Worm (Caenorhabditis elegans) whole organism, young adult: Measurements from ENCODE around the gene F40F8.3.
A peak's percentile ranks its signal among the peaks of the same experiment; 100 is the strongest.

ENCODE experiments used
- B0035.1 ChIP-seq: sonication (generic microtip); optimal IDR thresholded peaks from 2 replicates; lab custom pipeline; 2016; ENCODE audit warnings: missing genetic modification characterization, mild to moderate bottlenecking, missing compliant biosample characterization, missing genotype, missing genetic modification reagents
- C06A6.2 ChIP-seq: fragments of 200-800 bp; sonication (Bioruptor generic); conservative IDR thresholded peaks from 2 replicates; pipeline ENCODE4 v1.3.6; 2022; ENCODE audit warnings: missing genetic modification characterization, missing compliant biosample characterization
- C17E4.6 ChIP-seq: fragments of 200-800 bp; sonication (Bioruptor generic); IDR thresholded peaks from 2 replicates; pipeline ENCODE4 v1.3.6; 2022; ENCODE audit warnings: missing genetic modification reagents, missing genetic modification characterization, missing compliant biosample characterization
- F22D6.2 ChIP-seq: sonication (generic microtip); optimal IDR thresholded peaks from 2 replicates; lab custom pipeline; 2016; ENCODE audit warnings: mild to moderate bottlenecking, missing genetic modification characterization, missing compliant biosample characterization
- F23B12.7 ChIP-seq: sonication (generic microtip); optimal IDR thresholded peaks from 2 replicates; lab custom pipeline; 2017; ENCODE audit warnings: missing genetic modification characterization, mild to moderate bottlenecking, missing compliant biosample characterization, antibody characterized with exemption, moderate library complexity; ENCODE audit not compliant: insufficient read depth
- F37B4.10 ChIP-seq: fragments of 200-800 bp; sonication (Bioruptor generic); IDR thresholded peaks from 2 replicates; pipeline ENCODE4 v1.3.6; 2022; ENCODE audit warnings: missing genetic modification characterization, missing compliant biosample characterization
- F49E8.2 ChIP-seq: sonication (generic microtip); optimal IDR thresholded peaks from 3 replicates; lab custom pipeline; 2017; ENCODE audit warnings: missing genetic modification characterization, mild to moderate bottlenecking, missing compliant biosample characterization, antibody characterized with exemption, moderate library complexity; ENCODE audit not compliant: insufficient read depth
- F55B11.4 ChIP-seq: sonication (generic microtip); optimal IDR thresholded peaks from 2 replicates; lab custom pipeline; 2016; ENCODE audit warnings: missing compliant biosample characterization, missing genetic modification characterization, borderline replicate concordance; ENCODE audit not compliant: insufficient read depth
- Y67H2A.10 ChIP-seq: fragments of 200-800 bp; sonication (Bioruptor generic); conservative IDR thresholded peaks from 2 replicates; pipeline ENCODE4 v1.3.6; 2022; ENCODE audit warnings: missing genetic modification reagents, missing genetic modification characterization, missing compliant biosample characterization
- ama-1 ChIP-seq, 3 experiments: fragments of 150-350 bp in 1 of 3; sonication (generic microtip) in 2 of 3; optimal IDR thresholded peaks; 2 replicates each; lab custom pipeline; 2014 to 2018; ENCODE audit warnings: missing biosample characterization in 2 of 3, missing genetic modification characterization in 2 of 3, missing genetic modification reagents in 2 of 3
- atf-7 ChIP-seq: sonication (generic microtip); optimal IDR thresholded peaks from 2 replicates; lab custom pipeline; 2017; ENCODE audit warnings: mild to moderate bottlenecking, missing genetic modification characterization, missing compliant biosample characterization
- athp-1 ChIP-seq: sonication (generic microtip); optimal IDR thresholded peaks from 2 replicates; lab custom pipeline; 2017; ENCODE audit warnings: mild to moderate bottlenecking, missing genetic modification characterization, missing compliant biosample characterization
- attf-3 ChIP-seq: fragments of 200-800 bp; sonication (Bioruptor generic); conservative IDR thresholded peaks from 2 replicates; pipeline ENCODE4 v1.3.6; 2022; ENCODE audit warnings: missing genetic modification reagents, missing genetic modification characterization, missing compliant biosample characterization
- bed-1 ChIP-seq: fragments of 200-800 bp; sonication (Bioruptor generic); IDR thresholded peaks from 2 replicates; pipeline ENCODE4 v1.3.6; 2022; ENCODE audit warnings: missing genetic modification reagents, missing genetic modification characterization, missing compliant biosample characterization
- cebp-1 ChIP-seq, 2 experiments: fragments of 200-800 bp in 1 of 2; sonication (Bioruptor generic) in 1 of 2; sonication (generic microtip) in 1 of 2; IDR thresholded peaks in 1 of 2; optimal IDR thresholded peaks in 1 of 2; 2 replicates each; pipeline versions ENCODE4 v1.3.6 to Lab custom; 2017 to 2022; ENCODE audit warnings: missing compliant biosample characterization in 2 of 2, missing genetic modification characterization in 2 of 2, mild to moderate bottlenecking in 1 of 2, missing genetic modification reagents in 1 of 2, moderate library complexity in 1 of 2
- ceh-40 ChIP-seq: fragments of 200-800 bp; sonication (Bioruptor generic); IDR thresholded peaks from 2 replicates; pipeline ENCODE4 v1.3.6; 2022; ENCODE audit warnings: missing genetic modification characterization, missing compliant biosample characterization
- dpl-1 ChIP-seq: fragments of 150-350 bp; optimal IDR thresholded peaks from 2 replicates; lab custom pipeline; 2014; ENCODE audit warnings: missing biosample characterization, missing genetic modification reagents, missing genetic modification characterization
- ekl-4 ChIP-seq: fragments of 200-800 bp; sonication (Bioruptor generic); IDR thresholded peaks from 2 replicates; pipeline ENCODE4 v1.3.6; 2022; ENCODE audit warnings: missing genetic modification reagents, missing genetic modification characterization, missing compliant biosample characterization
- ets-4 ChIP-seq: fragments of 200-800 bp; sonication (Bioruptor generic); optimal IDR thresholded peaks from 2 replicates; lab custom pipeline; 2018; ENCODE audit warnings: mild to moderate bottlenecking, missing genetic modification characterization, missing compliant biosample characterization
- gei-17 ChIP-seq: fragments of 200-800 bp; sonication (Bioruptor generic); optimal IDR thresholded peaks from 2 replicates; lab custom pipeline; 2018; ENCODE audit warnings: mild to moderate bottlenecking, missing genetic modification characterization, missing compliant biosample characterization
- hlh-26 ChIP-seq: fragments of 200-800 bp; sonication (Bioruptor generic); conservative IDR thresholded peaks from 2 replicates; pipeline ENCODE4 v1.3.6; 2022; ENCODE audit warnings: missing genetic modification reagents, missing genetic modification characterization, missing compliant biosample characterization
- hrde-1 ChIP-seq: sonication (generic microtip); optimal IDR thresholded peaks from 2 replicates; lab custom pipeline; 2016; ENCODE audit warnings: missing genetic modification characterization, mild to moderate bottlenecking, missing compliant biosample characterization, moderate library complexity, missing genotype, missing genetic modification reagents, borderline replicate concordance
- lin-35 ChIP-seq, 3 experiments: fragments of 150-350 bp in 2 of 3; sonication (generic microtip) in 1 of 3; optimal IDR thresholded peaks; 2 replicates each; lab custom pipeline; 2014 to 2018; ENCODE audit warnings: missing biosample characterization in 3 of 3, missing genetic modification characterization in 3 of 3, missing genetic modification reagents in 3 of 3
- lin-40 ChIP-seq: sonication (generic microtip); optimal IDR thresholded peaks from 2 replicates; lab custom pipeline; 2016; ENCODE audit warnings: missing genetic modification characterization, mild to moderate bottlenecking, missing compliant biosample characterization, missing genotype, missing genetic modification reagents
- lir-1 ChIP-seq: fragments of 200-800 bp; sonication (Bioruptor generic); conservative IDR thresholded peaks from 2 replicates; pipeline ENCODE4 v1.3.6; 2022; ENCODE audit warnings: missing genetic modification reagents, missing genetic modification characterization, missing compliant biosample characterization
- lsl-1 ChIP-seq: fragments of 200-800 bp; sonication (Bioruptor generic); optimal IDR thresholded peaks from 2 replicates; lab custom pipeline; 2018; ENCODE audit warnings: mild to moderate bottlenecking, missing genetic modification characterization, moderate library complexity, missing compliant biosample characterization
- madf-6 ChIP-seq: fragments of 200-800 bp; sonication (Bioruptor generic); IDR thresholded peaks from 2 replicates; pipeline ENCODE4 v1.3.6; 2022; ENCODE audit warnings: missing genetic modification reagents, missing genetic modification characterization, missing compliant biosample characterization
- mcd-1 ChIP-seq: fragments of 200-800 bp; sonication (Bioruptor generic); IDR thresholded peaks from 2 replicates; pipeline ENCODE4 v1.3.6; 2022; ENCODE audit warnings: missing genetic modification reagents, missing genetic modification characterization, missing compliant biosample characterization
- nfya-1 ChIP-seq: sonication (generic microtip); optimal IDR thresholded peaks from 2 replicates; lab custom pipeline; 2017; ENCODE audit warnings: antibody characterized with exemption, missing compliant biosample characterization, missing genetic modification characterization, borderline replicate concordance; ENCODE audit not compliant: insufficient read depth
- nfyb-1 ChIP-seq: fragments of 200-800 bp; sonication (Bioruptor generic); IDR thresholded peaks from 2 replicates; pipeline ENCODE4 v1.3.6; 2022; ENCODE audit warnings: missing genetic modification reagents, missing genetic modification characterization, missing compliant biosample characterization
- nhr-90 ChIP-seq: sonication (generic microtip); optimal IDR thresholded peaks from 2 replicates; lab custom pipeline; 2016; ENCODE audit warnings: missing genotype, mild to moderate bottlenecking, missing genetic modification characterization, missing compliant biosample characterization
- rec-8 ChIP-seq, 2 experiments: sonication (generic microtip); optimal IDR thresholded peaks; 2 replicates each; lab custom pipeline; 2016; ENCODE audit warnings: mild to moderate bottlenecking in 2 of 2, missing genetic modification characterization in 2 of 2, missing genetic modification reagents in 2 of 2, missing genotype in 2 of 2, missing biosample characterization in 1 of 2, missing compliant biosample characterization in 1 of 2, moderate library complexity in 1 of 2
- snpc-1.1 ChIP-seq: sonication (generic microtip); optimal IDR thresholded peaks from 2 replicates; lab custom pipeline; 2017; ENCODE audit warnings: missing genetic modification characterization, mild to moderate bottlenecking, missing compliant biosample characterization, antibody characterized with exemption, moderate library complexity, missing genotype, missing genetic modification reagents; ENCODE audit not compliant: insufficient read depth
- snpc-1.3 ChIP-seq: sonication (generic microtip); optimal IDR thresholded peaks from 2 replicates; lab custom pipeline; 2017; ENCODE audit warnings: missing genetic modification characterization, mild to moderate bottlenecking, missing compliant biosample characterization, antibody characterized with exemption, moderate library complexity, missing genotype, missing genetic modification reagents; ENCODE audit not compliant: insufficient read depth
- snpc-3.4 ChIP-seq: sonication (generic microtip); optimal IDR thresholded peaks from 2 replicates; lab custom pipeline; 2017; ENCODE audit warnings: missing genetic modification characterization, mild to moderate bottlenecking, missing compliant biosample characterization, antibody characterized with exemption, moderate library complexity, missing genotype, missing genetic modification reagents
- snpc-4 ChIP-seq, 5 experiments: fragments of 150-350 bp in 1 of 5; sonication (generic microtip) in 4 of 5; optimal IDR thresholded peaks; 2 replicates each; lab custom pipeline; 2014 to 2018; ENCODE audit warnings: missing genetic modification characterization in 5 of 5, missing biosample characterization in 3 of 5, antibody characterized with exemption in 2 of 5, mild to moderate bottlenecking in 2 of 5, missing compliant biosample characterization in 2 of 5, missing genotype in 2 of 5, moderate library complexity in 2 of 5, missing genetic modification reagents in 1 of 5
- tbx-9 ChIP-seq: sonication (generic microtip); optimal IDR thresholded peaks from 2 replicates; lab custom pipeline; 2016; ENCODE audit warnings: borderline replicate concordance, missing genetic modification characterization, inconsistent platforms, missing compliant biosample characterization
- unc-130 ChIP-seq: sonication (generic microtip); optimal IDR thresholded peaks from 2 replicates; lab custom pipeline; 2016; ENCODE audit warnings: missing genetic modification reagents, missing genetic modification characterization, missing compliant biosample characterization
- unc-62 ChIP-seq: fragments of 150-350 bp; optimal IDR thresholded peaks from 2 replicates; lab custom pipeline; 2014; ENCODE audit warnings: missing biosample characterization, missing genetic modification reagents, missing genetic modification characterization
- zim-3 ChIP-seq: sonication (generic microtip); optimal IDR thresholded peaks from 2 replicates; lab custom pipeline; 2017; ENCODE audit warnings: mild to moderate bottlenecking, missing genetic modification characterization, moderate library complexity, missing compliant biosample characterization
- ztf-22 ChIP-seq: fragments of 200-800 bp; sonication (Bioruptor generic); optimal IDR thresholded peaks from 2 replicates; lab custom pipeline; 2018; ENCODE audit warnings: mild to moderate bottlenecking, missing genetic modification characterization, moderate library complexity, missing compliant biosample characterization
- ztf-3 ChIP-seq: fragments of 200-800 bp; sonication (Bioruptor generic); optimal IDR thresholded peaks from 2 replicates; lab custom pipeline; 2018; ENCODE audit warnings: mild to moderate bottlenecking, missing genetic modification characterization, missing compliant biosample characterization
- ztf-6 ChIP-seq: fragments of 200-800 bp; sonication (Bioruptor generic); IDR thresholded peaks from 2 replicates; pipeline ENCODE4 v1.3.6; 2022; ENCODE audit warnings: missing genetic modification reagents, missing genetic modification characterization, missing compliant biosample characterization

Gene F40F8.3

ce11 chrII:11103052-11103451 lies 26.0 kb upstream of the F40F8.3 start (continued):
- TF ChIP-seq atf-7 (tag; lab: Kevin White, UChicago) (no peak), F37B4.10 (GFP tag; lab: Robert Waterston, UW) (no peak), F55B11.4 (tag; lab: Kevin White, UChicago) (no peak), ekl-4 (GFP tag; lab: Robert Waterston, UW) (no peak), F22D6.2 (no peak), ceh-40 (GFP tag; lab: Robert Waterston, UW) (no peak), lin-35 (GFP tag; optimal IDR thresholded peaks at IDR 0.05; lab: Kevin White, UChicago) (peak in 1 of 3 experiments; percentile 59), nhr-90 (tag; lab: Kevin White, UChicago) (no peak), snpc-4 (GFP tag; optimal IDR thresholded peaks at IDR 0.05; lab: Kevin White, UChicago) (no peak), snpc-4 (tag; optimal IDR thresholded peaks at IDR 0.05; lab: Kevin White, UChicago) (peak in 1 of 4 experiments; percentile 1), nfya-1 (no peak), unc-62 (GFP tag; lab: Kevin White, UChicago) (no peak), attf-3 (GFP tag; lab: Robert Waterston, UW) (peak; percentile 51; the same call in 1 of the 2 replicates), ets-4 (no peak), snpc-1.3 (tag; lab: Kevin White, UChicago) (no peak), ama-1 (optimal IDR thresholded peaks at IDR 0.05; lab: Kevin White, UChicago) (no peak), ama-1 (GFP tag; optimal IDR thresholded peaks at IDR 0.05; lab: Kevin White, UChicago) (no peak), Y67H2A.10 (GFP tag; lab: Robert Waterston, UW) (no peak), hlh-26 (no peak), C17E4.6 (GFP tag; lab: Robert Waterston, UW) (no peak), snpc-1.1 (tag; lab: Kevin White, UChicago) (no peak), tbx-9 (tag; lab: Kevin White, UChicago) (no peak), unc-130 (GFP tag; lab: Kevin White, UChicago) (no peak), mcd-1 (GFP tag; lab: Robert Waterston, UW) (peak; percentile 77), hrde-1 (no peak), athp-1 (tag; lab: Kevin White, UChicago) (no peak), rec-8 (tag; optimal IDR thresholded peaks at IDR 0.05; lab: Kevin White, UChicago) (no peak), ztf-6 (GFP tag; lab: Robert Waterston, UW) (no peak), nfyb-1 (no peak), gei-17 (GFP tag; lab: Kevin White, UChicago) (no peak), ztf-3 (GFP tag; lab: Kevin White, UChicago) (no peak), bed-1 (no peak), F23B12.7 (peak; percentile 26), B0035.1 (tag; lab: Kevin White, UChicago) (no peak)

ce11 chrII:11103657-11104056 lies 25.4 kb upstream of the F40F8.3 start, which contains the start of gene C09H10.5:
Gene C09H10.5, minus strand, starts transcription at chrII:11103757.
- TF ChIP-seq C06A6.2 (GFP tag; lab: Robert Waterston, UW) (no peak), lsl-1 (GFP tag; lab: Kevin White, UChicago) (no peak), dpl-1 (GFP tag; lab: Kevin White, UChicago) (no peak), ets-4 (no peak), zim-3 (no peak), lir-1 (GFP tag; lab: Robert Waterston, UW) (no peak), cebp-1 (GFP tag; IDR thresholded peaks at IDR 0.05; lab: Robert Waterston, UW) (no peak), cebp-1 (tag; optimal IDR thresholded peaks at IDR 0.05; lab: Kevin White, UChicago) (no peak), lin-40 (tag; lab: Kevin White, UChicago) (no peak), ztf-22 (GFP tag; lab: Kevin White, UChicago) (no peak), F49E8.2 (tag; lab: Kevin White, UChicago) (no peak), snpc-3.4 (no peak), madf-6 (GFP tag; lab: Robert Waterston, UW) (no peak)
- TF ChIP-seq, all 124 proteins: peak for 0
